Fruit fly (Drosophila melanogaster) whole organism, embryonic: ENCODE data around the gene CG11723.

Experiments used
- Ada2b ChIP-seq: fragments of 200-800 bp; sonication (Bioruptor generic); IDR thresholded peaks from 2 replicates; pipeline ENCODE4 v1.3.6; 2022; ENCODE audit warnings: missing biosample characterization, missing genetic modification characterization
- Adf1 ChIP-seq: fragments of 200-800 bp; sonication (Bioruptor generic); IDR thresholded peaks from 2 replicates; pipeline ENCODE4 v1.3.6; 2022; ENCODE audit warnings: missing biosample characterization, missing genetic modification characterization
- Antp ChIP-seq: fragments of 200-800 bp; sonication (Bioruptor generic); optimal IDR thresholded peaks from 3 replicates; lab custom pipeline; 2016; ENCODE audit warnings: missing biosample characterization, missing genetic modification characterization
- Atf6 ChIP-seq: fragments of 200-800 bp; sonication (Bioruptor generic); IDR thresholded peaks from 2 replicates; pipeline ENCODE4 v1.3.6; 2022; ENCODE audit warnings: missing biosample characterization, missing genetic modification characterization
- CG10565 ChIP-seq: fragments of 200-800 bp; sonication (Bioruptor generic); optimal IDR thresholded peaks from 3 replicates; lab custom pipeline; 2016; ENCODE audit warnings: missing biosample characterization, mild to moderate bottlenecking, missing genetic modification characterization
- CG11247 ChIP-seq: fragments of 200-800 bp; sonication (Bioruptor generic); IDR thresholded peaks from 2 replicates; pipeline ENCODE4 v1.3.6; 2022; ENCODE audit warnings: missing biosample characterization, missing genetic modification characterization
- CG12659 ChIP-seq: fragments of 200-800 bp; sonication (Bioruptor generic); optimal IDR thresholded peaks from 3 replicates; lab custom pipeline; 2017; ENCODE audit warnings: mild to moderate bottlenecking, missing biosample characterization, missing genetic modification reagents, missing genetic modification characterization
- CG12769 ChIP-seq: fragments of 200-800 bp; sonication (Bioruptor generic); optimal IDR thresholded peaks from 2 replicates; lab custom pipeline; 2019; ENCODE audit warnings: missing biosample characterization, mild to moderate bottlenecking, missing genetic modification characterization, moderate library complexity
- CG14014 ChIP-seq: fragments of 200-800 bp; sonication (Bioruptor generic); IDR thresholded peaks from 2 replicates; pipeline ENCODE4 v1.3.6; 2022; ENCODE audit warnings: missing biosample characterization, missing genetic modification characterization
- CG15479 ChIP-seq: fragments of 200-800 bp; sonication (Bioruptor generic); optimal IDR thresholded peaks from 3 replicates; lab custom pipeline; 2019; ENCODE audit warnings: missing biosample characterization, mild to moderate bottlenecking, missing genetic modification characterization, moderate library complexity
- CG15601 ChIP-seq: fragments of 200-800 bp; sonication (Bioruptor generic); optimal IDR thresholded peaks from 3 replicates; lab custom pipeline; 2019; ENCODE audit warnings: missing biosample characterization, mild to moderate bottlenecking, missing genetic modification characterization, moderate library complexity
- CG17359 ChIP-seq: fragments of 200-800 bp; sonication (Bioruptor generic); optimal IDR thresholded peaks from 3 replicates; lab custom pipeline; 2018; ENCODE audit warnings: missing biosample characterization, mild to moderate bottlenecking, missing genetic modification characterization, moderate library complexity
- CG18764 ChIP-seq: fragments of 200-800 bp; sonication (Bioruptor generic); optimal IDR thresholded peaks from 3 replicates; lab custom pipeline; 2016; ENCODE audit warnings: missing biosample characterization, missing genetic modification characterization
- CG30431 ChIP-seq: fragments of 200-800 bp; sonication (Bioruptor generic); optimal IDR thresholded peaks from 2 replicates; lab custom pipeline; 2017; ENCODE audit warnings: missing biosample characterization, missing genetic modification characterization
- CG42726 ChIP-seq: fragments of 200-800 bp; sonication (Bioruptor generic); IDR thresholded peaks from 2 replicates; pipeline ENCODE4 v1.3.6; 2022; ENCODE audit warnings: missing biosample characterization, missing genetic modification characterization; ENCODE audit not compliant: partially characterized antibody
- CG6175 ChIP-seq: fragments of 200-800 bp; sonication (Bioruptor generic); IDR thresholded peaks from 3 replicates; pipeline ENCODE4 v1.3.6; 2022; ENCODE audit warnings: missing biosample characterization, missing genetic modification characterization
- CG8089 ChIP-seq: fragments of 200-800 bp; sonication (Bioruptor generic); optimal IDR thresholded peaks from 3 replicates; lab custom pipeline; 2016; ENCODE audit warnings: missing biosample characterization, missing genetic modification characterization
- Deaf1 ChIP-seq: fragments of 200-800 bp; optimal IDR thresholded peaks from 3 replicates; lab custom pipeline; 2019; ENCODE audit warnings: missing biosample characterization, mild to moderate bottlenecking, missing genetic modification characterization, moderate library complexity
- Drgx ChIP-seq: fragments of 200-800 bp; sonication (Bioruptor generic); IDR thresholded peaks from 2 replicates; pipeline ENCODE4 v1.3.6; 2022; ENCODE audit warnings: missing biosample characterization, missing genetic modification characterization
- Eip74EF ChIP-seq, 2 experiments: fragments of 200-800 bp in 1 of 2; fragments of >200 bp in 1 of 2; sonication (Bioruptor generic) in 1 of 2; optimal IDR thresholded peaks; 2 replicates each; lab custom pipeline; 2017 to 2019; ENCODE audit warnings: missing biosample characterization in 2 of 2, missing genetic modification characterization in 2 of 2, mild to moderate bottlenecking in 1 of 2, moderate library complexity in 1 of 2
- Gsc ChIP-seq: fragments of 200-800 bp; sonication (Bioruptor generic); IDR thresholded peaks from 2 replicates; pipeline ENCODE4 v1.3.6; 2022; ENCODE audit warnings: missing biosample characterization, missing genetic modification characterization
- MBD-R2 ChIP-seq: fragments of 200-800 bp; sonication (Bioruptor generic); IDR thresholded peaks from 2 replicates; pipeline ENCODE4 v1.3.6; 2022; ENCODE audit warnings: missing biosample characterization, missing genetic modification characterization
- Mad ChIP-seq: fragments of 200-800 bp; sonication (Bioruptor generic); optimal IDR thresholded peaks from 2 replicates; lab custom pipeline; 2016; ENCODE audit warnings: missing biosample characterization, missing genetic modification characterization
- NFAT ChIP-seq: fragments of 200-800 bp; sonication (Bioruptor generic); IDR thresholded peaks from 2 replicates; pipeline ENCODE4 v1.3.6; 2022; ENCODE audit warnings: missing biosample characterization, missing genetic modification characterization
- Oli ChIP-seq: fragments of 200-800 bp; sonication (Bioruptor generic); optimal IDR thresholded peaks from 2 replicates; lab custom pipeline; 2018; ENCODE audit warnings: missing biosample characterization, mild to moderate bottlenecking, missing genetic modification characterization, moderate library complexity
- Scr ChIP-seq: fragments of 200-800 bp; sonication (Bioruptor generic); IDR thresholded peaks from 2 replicates; pipeline ENCODE4 v1.3.6; 2022; ENCODE audit warnings: missing biosample characterization, missing genetic modification characterization; ENCODE audit not compliant: partially characterized antibody
- abd-A ChIP-seq: fragments of 200-800 bp; sonication (Bioruptor generic); optimal IDR thresholded peaks from 3 replicates; lab custom pipeline; 2019; ENCODE audit warnings: missing biosample characterization, mild to moderate bottlenecking, missing genetic modification characterization, moderate library complexity
- bcd ChIP-seq: fragments of 200-800 bp; sonication (Bioruptor generic); optimal IDR thresholded peaks from 2 replicates; lab custom pipeline; 2017; ENCODE audit warnings: missing biosample characterization, mild to moderate bottlenecking, missing genetic modification characterization
- bigmax ChIP-seq: fragments of 200-800 bp; sonication (Bioruptor generic); optimal IDR thresholded peaks from 2 replicates; lab custom pipeline; 2018; ENCODE audit warnings: missing biosample characterization, mild to moderate bottlenecking, missing genetic modification characterization
- chinmo ChIP-seq: fragments of 200-800 bp; sonication (Bioruptor generic); IDR thresholded peaks from 4 replicates; pipeline ENCODE4 v1.3.6; 2022; ENCODE audit warnings: missing biosample characterization, missing genetic modification characterization; ENCODE audit not compliant: partially characterized antibody
- chm ChIP-seq: fragments of 200-800 bp; sonication (Bioruptor generic); IDR thresholded peaks from 2 replicates; pipeline ENCODE4 v1.3.6; 2022; ENCODE audit warnings: missing biosample characterization, missing genetic modification characterization
- ci ChIP-seq: fragments of 200-800 bp; sonication (Bioruptor generic); IDR thresholded peaks from 3 replicates; pipeline ENCODE4 v1.3.6; 2022; ENCODE audit warnings: missing biosample characterization, missing genetic modification characterization
- crol ChIP-seq: fragments of 200-800 bp; sonication (Bioruptor generic); IDR thresholded peaks from 2 replicates; pipeline ENCODE4 v1.3.6; 2022; ENCODE audit warnings: missing biosample characterization, missing genetic modification characterization
- dysf ChIP-seq: fragments of 200-800 bp; sonication (Bioruptor generic); IDR thresholded peaks from 3 replicates; pipeline ENCODE4 v1.3.6; 2022; ENCODE audit warnings: missing biosample characterization, missing genetic modification characterization
- fd64A ChIP-seq: fragments of 200-800 bp; sonication (Bioruptor generic); optimal IDR thresholded peaks from 3 replicates; lab custom pipeline; 2018; ENCODE audit warnings: missing biosample characterization, mild to moderate bottlenecking, missing genetic modification characterization
- gcm ChIP-seq: fragments of 200-800 bp; sonication (Bioruptor generic); optimal IDR thresholded peaks from 2 replicates; lab custom pipeline; 2019; ENCODE audit warnings: missing biosample characterization, mild to moderate bottlenecking, missing genetic modification characterization, moderate library complexity
- gsb-n ChIP-seq: fragments of 200-800 bp; sonication (Bioruptor generic); optimal IDR thresholded peaks from 3 replicates; lab custom pipeline; 2018; ENCODE audit warnings: missing biosample characterization, mild to moderate bottlenecking, missing genetic modification characterization
- lov ChIP-seq, 2 experiments: fragments of 200-800 bp in 1 of 2; fragments of >200 bp in 1 of 2; sonication (Bioruptor generic) in 1 of 2; IDR thresholded peaks in 1 of 2; optimal IDR thresholded peaks in 1 of 2; 2 replicates in 1 of 2; 3 replicates in 1 of 2; pipeline versions ENCODE4 v1.3.6 to Lab custom; 2017 to 2022; ENCODE audit warnings: missing biosample characterization in 1 of 2, missing genetic modification characterization in 1 of 2
- nmo ChIP-seq: fragments of 200-800 bp; sonication (Bioruptor generic); optimal IDR thresholded peaks from 2 replicates; lab custom pipeline; 2018; ENCODE audit warnings: missing biosample characterization, mild to moderate bottlenecking, missing genetic modification characterization, moderate library complexity
- pros ChIP-seq: fragments of 200-800 bp; sonication (Bioruptor generic); optimal IDR thresholded peaks from 3 replicates; lab custom pipeline; 2019; ENCODE audit warnings: missing biosample characterization, mild to moderate bottlenecking, missing genetic modification characterization, moderate library complexity
- slbo ChIP-seq: fragments of 200-800 bp; sonication (Bioruptor generic); IDR thresholded peaks from 2 replicates; pipeline ENCODE4 v1.3.6; 2022; ENCODE audit warnings: missing biosample characterization, missing genetic modification characterization
- twi ChIP-seq: fragments of 200-800 bp; optimal IDR thresholded peaks from 2 replicates; lab custom pipeline; 2019; ENCODE audit warnings: missing biosample characterization, mild to moderate bottlenecking, missing genetic modification characterization, moderate library complexity
- z ChIP-seq: fragments of 200-800 bp; sonication (Bioruptor generic); IDR thresholded peaks from 3 replicates; pipeline ENCODE4 v1.3.6; 2022; ENCODE audit warnings: missing biosample characterization, missing genetic modification characterization
- zen2 ChIP-seq: fragments of 200-800 bp; sonication (Bioruptor generic); IDR thresholded peaks from 3 replicates; pipeline ENCODE4 v1.3.6; 2022; ENCODE audit warnings: missing biosample characterization, missing genetic modification characterization; ENCODE audit not compliant: partially characterized antibody
- zf30C ChIP-seq: fragments of 200-800 bp; sonication (Bioruptor generic); optimal IDR thresholded peaks from 3 replicates; lab custom pipeline; 2018; ENCODE audit warnings: missing biosample characterization, mild to moderate bottlenecking, missing genetic modification characterization
- zfh1 ChIP-seq: fragments of 200-800 bp; sonication (Bioruptor generic); IDR thresholded peaks from 3 replicates; pipeline ENCODE4 v1.3.6; 2022; ENCODE audit warnings: missing biosample characterization, missing genetic modification characterization

The CG11723 gene

DNA sequence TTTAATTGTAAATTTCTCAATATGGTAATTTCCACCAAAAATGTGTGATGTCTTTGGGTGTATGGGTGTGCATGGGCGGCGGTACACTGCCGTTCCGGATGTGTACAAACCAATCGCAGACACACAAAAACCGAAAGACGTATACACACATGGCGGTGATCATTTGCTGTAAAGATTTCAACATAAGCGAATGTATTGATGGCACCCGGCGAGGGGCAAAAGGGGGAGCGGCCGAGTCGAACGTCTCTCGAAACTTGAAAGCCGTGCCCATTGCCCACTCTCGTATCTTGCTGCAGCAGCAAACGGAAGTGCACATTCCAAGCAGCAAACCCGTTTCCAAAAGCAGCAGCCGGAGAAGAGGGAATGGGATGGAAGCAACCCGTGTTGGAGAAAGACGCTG lies 15.2 kb upstream of the CG11723 start (continued):
- TF ChIP-seq ci (GFP tag; lab: Robert Waterston, UW) (peak; percentile 32; the same call in 1 of the 3 replicates), Mad (GFP tag; lab: Kevin White, UChicago) (no peak), pros (GFP tag; lab: Kevin White, UChicago) (peak; percentile 51), CG10565 (GFP tag; lab: Kevin White, UChicago) (no peak), CG12769 (tag; lab: Kevin White, UChicago) (peak; percentile 85), Adf1 (GFP tag; lab: Robert Waterston, UW) (peak; percentile 43), fd64A (GFP tag; lab: Kevin White, UChicago) (peak; percentile 11), Drgx (no peak), zfh1 (0 out of 3 replicates have a peak, but pooled peaks have one; percentile 7), CG14014 (GFP tag; lab: Robert Waterston, UW) (0 out of 2 replicates have a peak, but pooled peaks have one; percentile 11), bcd (GFP tag; lab: Kevin White, UChicago) (no peak), slbo (GFP tag; lab: Robert Waterston, UW) (peak; percentile 39), Scr (GFP tag; lab: Robert Waterston, UW) (peak; percentile 13; the same call in 1 of the 2 replicates), abd-A (tag; lab: Kevin White, UChicago) (peak; percentile 72), CG11247 (GFP tag; lab: Robert Waterston, UW) (no peak), Eip74EF (GFP tag; optimal IDR thresholded peaks at IDR 0.05; lab: Kevin White, UChicago) (peak in 1 of 2 experiments; percentile 22), CG30431 (GFP tag; lab: Kevin White, UChicago) (no peak), CG17359 (tag; lab: Kevin White, UChicago) (no peak), Ada2b (GFP tag; lab: Robert Waterston, UW) (no peak), chm (GFP tag; lab: Robert Waterston, UW) (peak; percentile 18), CG42726 (GFP tag; lab: Robert Waterston, UW) (0 out of 2 replicates have a peak, but pooled peaks have one; percentile 34), Deaf1 (peak; percentile 17), zen2 (GFP tag; lab: Robert Waterston, UW) (0 out of 3 replicates have a peak, but pooled peaks have one; percentile 26), twi (tag; lab: Kevin White, UChicago) (peak; percentile 44), crol (GFP tag; lab: Robert Waterston, UW) (peak; percentile 90), chinmo (GFP tag; lab: Robert Waterston, UW) (peak; percentile 92)

DNA sequence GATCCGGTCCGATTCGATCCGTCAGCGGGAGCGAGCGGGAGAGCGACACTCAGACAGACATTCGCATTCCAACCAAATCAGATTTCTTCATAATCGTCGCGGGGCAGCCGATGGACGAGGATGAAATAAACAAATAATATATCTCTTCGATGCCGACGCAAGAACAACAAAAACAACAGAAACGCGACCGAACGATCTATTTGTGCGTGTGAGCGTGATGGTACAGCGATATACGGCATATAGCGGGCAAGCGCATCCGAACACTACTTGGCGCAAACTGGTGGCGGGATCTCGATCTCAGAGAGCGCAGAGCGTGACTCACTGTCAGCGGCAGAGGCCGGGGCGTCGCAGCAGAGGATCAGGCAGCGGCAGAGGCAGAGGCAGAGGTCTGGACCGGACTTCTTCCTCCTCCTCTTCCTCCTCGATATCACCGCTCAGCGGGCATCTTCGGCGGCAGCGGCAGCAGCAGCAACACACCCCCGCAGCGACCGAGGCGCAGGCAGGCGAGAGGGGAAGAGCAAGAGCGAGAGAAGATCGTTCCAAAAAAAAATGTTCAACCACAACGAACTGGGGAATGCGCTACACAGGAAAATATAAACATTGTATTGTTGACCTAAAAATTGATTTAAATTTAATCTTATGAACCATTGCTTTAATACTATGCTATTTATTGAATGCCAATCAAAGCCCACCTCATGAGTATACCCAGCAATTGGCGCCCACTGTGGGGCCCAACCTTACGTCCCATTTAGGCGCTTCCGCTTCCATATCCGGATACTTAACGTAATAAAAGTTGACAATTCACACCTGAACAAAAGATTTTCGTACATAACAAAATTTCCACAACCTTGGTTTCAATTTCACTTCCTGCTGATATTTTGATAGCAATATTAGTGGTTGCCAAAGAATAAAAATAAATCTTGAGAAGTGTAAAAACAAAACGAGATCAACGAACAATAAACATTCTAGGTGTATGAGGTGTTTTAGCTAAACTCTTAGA lies 14.5 kb upstream of the CG11723 start:
- no peak; the same call in 1 of the 2 replicates for TF ChIP-seq MBD-R2 (GFP tag; lab: Robert Waterston, UW)
- TF ChIP-seq CG17359 (tag; lab: Kevin White, UChicago), result peak; percentile 33
- TF ChIP-seq CG15479 (GFP tag; lab: Kevin White, UChicago), result peak; percentile 96
- peak; percentile 10 for TF ChIP-seq Antp
- peak; percentile 65 for TF ChIP-seq nmo (GFP tag; lab: Kevin White, UChicago)
- TF ChIP-seq NFAT (GFP tag; lab: Robert Waterston, UW), result peak; percentile 43; the same call in 1 of the 2 replicates
- TF ChIP-seq CG8089 (GFP tag; lab: Kevin White, UChicago), result peak; percentile 19
- peak; percentile 25 for TF ChIP-seq CG18764
- TF ChIP-seq CG12659 (GFP tag; lab: Kevin White, UChicago), result peak; percentile 66
- peak; percentile 27 for TF ChIP-seq gsb-n
- peak; percentile 75 for TF ChIP-seq Oli
- peak; percentile 32; the same call in 1 of the 3 replicates for TF ChIP-seq z (GFP tag; lab: Robert Waterston, UW)
- TF ChIP-seq bigmax (GFP tag; lab: Kevin White, UChicago), result no peak
- TF ChIP-seq gcm (GFP tag; lab: Kevin White, UChicago), result no peak
- TF ChIP-seq lov (optimal IDR thresholded peaks at IDR 0.05; lab: Kevin White, UChicago), result no peak
- 0 out of 3 replicates have a peak, but pooled peaks have one; percentile 52 for TF ChIP-seq lov (GFP tag; IDR thresholded peaks at IDR 0.05; lab: Robert Waterston, UW)
- TF ChIP-seq dysf (GFP tag; lab: Robert Waterston, UW), result peak; percentile 51; the same call in 2 of the 3 replicates
- TF ChIP-seq zf30C (GFP tag; lab: Kevin White, UChicago), result peak; percentile 40
- TF ChIP-seq CG6175 (GFP tag; lab: Robert Waterston, UW), result peak; percentile 87; the same call in 2 of the 3 replicates
- peak; percentile 45 for TF ChIP-seq CG15601 (tag; lab: Kevin White, UChicago)
- no peak for TF ChIP-seq Gsc (GFP tag; lab: Robert Waterston, UW)
- TF ChIP-seq Atf6 (GFP tag; lab: Robert Waterston, UW), result peak; percentile 41; the same call in 1 of the 2 replicates
